Fruit fly (Drosophila melanogaster): ENCODE data around the gene CG14089.

Gene CG14089

DNA sequence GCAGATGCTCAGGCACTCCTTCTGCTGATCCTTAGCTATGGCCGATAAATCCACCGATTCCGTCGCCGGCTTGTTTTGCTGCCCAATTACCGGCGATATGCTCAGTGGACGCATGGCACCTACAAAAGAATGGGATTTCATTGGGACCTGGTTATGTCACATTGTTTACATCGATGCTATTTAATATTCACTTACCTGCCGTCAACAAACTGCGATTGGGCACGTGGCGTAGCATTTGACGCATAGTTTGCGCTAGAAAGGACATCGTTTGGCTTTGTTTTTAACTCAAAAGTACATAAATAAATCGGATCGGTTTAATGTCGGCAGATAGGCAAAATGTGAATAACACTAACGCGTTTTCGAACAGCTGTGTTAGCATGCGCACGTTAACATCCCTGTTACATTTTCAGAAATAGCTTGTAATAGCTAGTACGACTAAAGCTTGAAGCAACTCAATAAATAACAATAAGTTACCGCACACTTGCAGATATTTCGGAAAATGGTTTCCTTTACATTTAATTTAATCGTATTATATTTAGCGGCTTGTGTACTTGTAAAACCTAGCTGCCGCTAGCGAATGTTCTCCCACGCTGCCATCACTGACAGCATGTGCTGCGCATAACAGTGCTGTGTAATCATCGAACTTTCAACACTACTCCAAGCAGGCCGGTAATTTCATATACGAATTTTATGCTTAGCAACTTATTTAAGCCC is 25.7 kb downstream of the CG14089 start, which contains the start of the genes mRpL21 and rept (continued):
- no peak for TF ChIP-seq pita (GFP tag; optimal IDR thresholded peaks at IDR 0.05)
- TF ChIP-seq CG10654 (GFP tag; optimal IDR thresholded peaks at IDR 0.05), result peak; percentile 17
- peak; percentile 45; the same call in 1 of the 4 replicates for TF ChIP-seq Gug (GFP tag; IDR thresholded peaks at IDR 0.05)
- TF ChIP-seq CG11560 (tag; IDR thresholded peaks at IDR 0.05), result no peak
- peak; percentile 0 for TF ChIP-seq CG10979 (tag; optimal IDR thresholded peaks at IDR 0.05)
- peak; percentile 16 for TF ChIP-seq Antp (GFP tag; optimal IDR thresholded peaks at IDR 0.05)
- peak; percentile 56 for TF ChIP-seq CG14014 (GFP tag; IDR thresholded peaks at IDR 0.05)
- no peak for TF ChIP-seq CG6854 (GFP tag; optimal IDR thresholded peaks at IDR 0.05)
- TF ChIP-seq CG17359 (tag; optimal IDR thresholded peaks at IDR 0.05), result no peak
- TF ChIP-seq NFAT (GFP tag; IDR thresholded peaks at IDR 0.05), result peak; percentile 43
- TF ChIP-seq CG12155 (GFP tag; optimal IDR thresholded peaks at IDR 0.05), result peak; percentile 54
- no peak for TF ChIP-seq ftz-f1 (GFP tag; optimal IDR thresholded peaks at IDR 0.05)
- TF ChIP-seq CG2678 (tag; optimal IDR thresholded peaks at IDR 0.05), result peak; percentile 55
- no peak for TF ChIP-seq aop (GFP tag; IDR thresholded peaks at IDR 0.05)
- TF ChIP-seq Sry-δ (GFP tag; optimal IDR thresholded peaks at IDR 0.05), result peak; percentile 55
- TF ChIP-seq trem (tag; optimal IDR thresholded peaks at IDR 0.05), result peak; percentile 53
- TF ChIP-seq bcd (GFP tag; optimal IDR thresholded peaks at IDR 0.05), result peak; percentile 45
- TF ChIP-seq D19B (GFP tag; optimal IDR thresholded peaks at IDR 0.05), result no peak
- no peak for TF ChIP-seq CG2889 (GFP tag; IDR thresholded peaks at IDR 0.05)
- TF ChIP-seq ATbp (GFP tag; optimal IDR thresholded peaks at IDR 0.05), result no peak
- peak; percentile 19 for TF ChIP-seq Chrac-16 (GFP tag; optimal IDR thresholded peaks at IDR 0.05)
- TF ChIP-seq CG6765 (GFP tag; optimal IDR thresholded peaks at IDR 0.05), result peak; percentile 16
- TF ChIP-seq CG17802 (tag; optimal IDR thresholded peaks at IDR 0.05), result no peak
- no peak for TF ChIP-seq CG14965 (GFP tag; optimal IDR thresholded peaks at IDR 0.05; ENCODE audit: borderline replicate concordance)
- no peak for TF ChIP-seq CG12236 (GFP tag; optimal IDR thresholded peaks at IDR 0.05)
- TF ChIP-seq twi (tag; optimal IDR thresholded peaks at IDR 0.05), result peak; percentile 81
- no peak for TF ChIP-seq Hand (GFP tag; optimal IDR thresholded peaks at IDR 0.05)
- TF ChIP-seq kah (GFP tag; optimal IDR thresholded peaks at IDR 0.05), result no peak
- peak; percentile 79 for TF ChIP-seq ewg (GFP tag; optimal IDR thresholded peaks at IDR 0.05)
- peak; percentile 46 for TF ChIP-seq CG9727 (GFP tag; optimal IDR thresholded peaks at IDR 0.05)
- no peak for TF ChIP-seq CG3726 (GFP tag; IDR thresholded peaks at IDR 0.05)
- no peak for TF ChIP-seq CG17612 (GFP tag; IDR thresholded peaks at IDR 0.05)
- peak; percentile 43 for TF ChIP-seq Sox100B (GFP tag; optimal IDR thresholded peaks at IDR 0.05)
- TF ChIP-seq sisA (GFP tag; IDR thresholded peaks at IDR 0.05), result no peak
- no peak for TF ChIP-seq CG3995 (GFP tag; optimal IDR thresholded peaks at IDR 0.05)
- TF ChIP-seq Tbp (GFP tag; optimal IDR thresholded peaks at IDR 0.05), result peak; percentile 51
- peak; percentile 51 for TF ChIP-seq tin (GFP tag; optimal IDR thresholded peaks at IDR 0.05)
- no peak for TF ChIP-seq Doc2 (GFP tag; IDR thresholded peaks at IDR 0.05)
- peak; percentile 74 for TF ChIP-seq zfh2 (GFP tag; optimal IDR thresholded peaks at IDR 0.05)
- TF ChIP-seq insv (GFP tag; optimal IDR thresholded peaks at IDR 0.05), result peak in 1 of 2 experiments; percentile 50
- no peak for TF ChIP-seq Lim3 (GFP tag; IDR thresholded peaks at IDR 0.05)
- no peak for TF ChIP-seq en (GFP tag; optimal IDR thresholded peaks at IDR 0.05)
- TF ChIP-seq Camta (GFP tag; optimal IDR thresholded peaks at IDR 0.05), result peak; percentile 37
- no peak for TF ChIP-seq dimm (GFP tag; IDR thresholded peaks at IDR 0.05)
- no peak for TF ChIP-seq CG3065 (GFP tag; optimal IDR thresholded peaks at IDR 0.05)
- TF ChIP-seq CG2202 (tag; optimal IDR thresholded peaks at IDR 0.05), result no peak
- TF ChIP-seq CG10959 (GFP tag; IDR thresholded peaks at IDR 0.05), result no peak
- no peak for TF ChIP-seq CG17912 (GFP tag; optimal IDR thresholded peaks at IDR 0.05)
- peak; percentile 21; the same call in 1 of the 2 replicates for TF ChIP-seq sens-2 (GFP tag; IDR thresholded peaks at IDR 0.05)
- peak; percentile 68 for TF ChIP-seq CG1603 (tag; optimal IDR thresholded peaks at IDR 0.05)
- peak; percentile 10 for TF ChIP-seq gcm2 (GFP tag; optimal IDR thresholded peaks at IDR 0.05)
